Worm (Caenorhabditis elegans): ENCODE measurements around the gene rund-1.

DNA sequence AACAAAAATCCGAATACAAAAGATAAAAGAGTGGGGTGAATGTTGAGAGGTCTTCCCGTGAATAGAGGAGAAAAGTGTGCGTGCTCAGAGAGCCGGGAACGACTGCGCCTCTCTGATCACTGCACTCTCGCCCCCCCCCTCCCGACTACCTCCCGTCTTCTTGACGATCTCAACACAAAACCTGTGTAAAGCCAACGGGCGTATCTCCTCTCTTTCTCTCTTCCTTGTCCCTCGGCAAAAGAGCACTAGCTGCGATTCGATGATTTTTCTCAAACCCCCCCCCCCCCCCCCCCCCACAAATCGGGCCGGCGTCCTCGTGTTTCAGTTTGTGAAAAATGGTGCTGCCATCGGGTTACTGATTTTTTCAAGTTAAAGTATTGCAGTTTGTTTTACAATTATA, 39.9 kb downstream of the rund-1 start:
- TF ChIP-seq ama-1 (optimal IDR thresholded peaks at IDR 0.05): no peak
- TF ChIP-seq nhr-28 (tag; optimal IDR thresholded peaks at IDR 0.05): no peak
- TF ChIP-seq lin-15B (tag; optimal IDR thresholded peaks at IDR 0.05): no peak
- no peak for TF ChIP-seq nhr-77 (tag; optimal IDR thresholded peaks at IDR 0.05)
- TF ChIP-seq sup-37 (GFP tag; optimal IDR thresholded peaks at IDR 0.05): no peak
- TF ChIP-seq elt-3 (tag; optimal IDR thresholded peaks at IDR 0.05): no peak
- TF ChIP-seq sox-4 (tag; optimal IDR thresholded peaks at IDR 0.05): no peak
- no peak for TF ChIP-seq lir-3 (tag; optimal IDR thresholded peaks at IDR 0.05; ENCODE audit: poor library complexity)
- no peak for TF ChIP-seq ceh-82 (tag; optimal IDR thresholded peaks at IDR 0.05)
- TF ChIP-seq aly-2 (tag; optimal IDR thresholded peaks at IDR 0.05): no peak
- no peak for TF ChIP-seq egl-27 (tag; optimal IDR thresholded peaks at IDR 0.05)

Measured in whole organism, L1 larva.